Fruit fly (Drosophila melanogaster) S2 (cell line): ENCODE results near the gene sv.

Experiments used
- CG8478 ChIP-seq: fragments of >200 bp; optimal IDR thresholded peaks from 2 replicates; lab custom pipeline; 2018
- CTCF ChIP-seq, 2 experiments: fragments of >200 bp; optimal IDR thresholded peaks; 2 replicates each; lab custom pipeline; 2018

DNA sequence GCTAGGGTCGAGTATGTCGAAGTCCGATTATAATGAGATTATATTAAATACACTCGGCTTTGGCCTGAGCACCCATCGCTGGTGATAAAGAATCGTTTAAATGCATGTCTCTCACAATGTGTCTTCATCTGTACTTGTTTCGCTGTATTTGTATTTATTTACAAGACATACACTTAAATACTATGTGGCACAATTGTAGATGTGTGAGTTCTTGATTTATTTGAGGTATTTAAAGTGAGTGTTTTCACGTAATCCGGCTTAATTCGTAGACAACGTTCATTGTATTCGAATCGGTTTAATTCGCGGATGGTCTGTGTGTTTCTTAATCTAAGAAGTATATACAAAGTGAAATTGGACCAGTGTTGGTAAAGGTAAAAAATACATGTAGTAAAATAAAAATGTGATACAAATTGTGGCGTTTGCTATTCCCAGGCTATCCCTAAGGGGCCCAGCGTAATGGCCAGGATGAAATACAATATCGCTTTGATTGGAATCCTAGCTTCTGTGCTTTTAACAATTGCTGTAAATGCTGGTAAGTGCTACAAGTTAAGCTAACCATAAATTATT lies 23.9 kb upstream of the sv start, which contains the start of gene Zyx:
- TF ChIP-seq CTCF (optimal IDR thresholded peaks at IDR 0.05; lab: Kevin White, UChicago) (no peak), CG8478 (no peak)
